Worm (Caenorhabditis elegans) whole organism, late embryonic: ENCODE measurements around the gene T26C12.2.

Experiments
- C08G9.2 ChIP-seq: sonication (generic microtip); optimal IDR thresholded peaks from 2 replicates; lab custom pipeline; 2016; ENCODE audit warnings: mild to moderate bottlenecking, missing genetic modification characterization, moderate library complexity, missing compliant biosample characterization
- C38D4.7 ChIP-seq: fragments of 200-800 bp; sonication (Bioruptor generic); optimal IDR thresholded peaks from 2 replicates; lab custom pipeline; 2018; ENCODE audit warnings: mild to moderate bottlenecking, missing genetic modification characterization, moderate library complexity, missing compliant biosample characterization
- K02D7.2 ChIP-seq: sonication (generic microtip); optimal IDR thresholded peaks from 2 replicates; lab custom pipeline; 2017; ENCODE audit warnings: mild to moderate bottlenecking, missing genetic modification characterization, missing compliant biosample characterization
- T23F11.4 ChIP-seq: fragments of 200-800 bp; sonication (Bioruptor generic); optimal IDR thresholded peaks from 2 replicates; lab custom pipeline; 2018; ENCODE audit warnings: mild to moderate bottlenecking, missing genetic modification characterization, missing compliant biosample characterization
- Y22D7AL.16 ChIP-seq: sonication (generic microtip); optimal IDR thresholded peaks from 2 replicates; lab custom pipeline; 2016; ENCODE audit warnings: missing genetic modification characterization, missing compliant biosample characterization
- ahr-1 ChIP-seq: sonication (generic microtip); optimal IDR thresholded peaks from 2 replicates; lab custom pipeline; 2016; ENCODE audit warnings: missing genetic modification characterization, missing compliant biosample characterization
- ama-1 ChIP-seq: fragments of 150-350 bp; optimal IDR thresholded peaks from 2 replicates; lab custom pipeline; 2014
- ceh-18 ChIP-seq: sonication (generic microtip); optimal IDR thresholded peaks from 2 replicates; lab custom pipeline; 2016; ENCODE audit warnings: missing genetic modification characterization, missing compliant biosample characterization
- ceh-19 ChIP-seq: fragments of 200-800 bp; sonication (Bioruptor generic); optimal IDR thresholded peaks from 2 replicates; lab custom pipeline; 2018; ENCODE audit warnings: mild to moderate bottlenecking, missing genetic modification characterization, missing compliant biosample characterization
- ceh-2 ChIP-seq: sonication (generic microtip); optimal IDR thresholded peaks from 2 replicates; lab custom pipeline; 2016; ENCODE audit warnings: missing genotype, missing genetic modification characterization, missing compliant biosample characterization
- ceh-22 ChIP-seq: sonication (generic microtip); optimal IDR thresholded peaks from 2 replicates; lab custom pipeline; 2017; ENCODE audit warnings: missing biosample characterization, missing genetic modification characterization
- ceh-24 ChIP-seq: sonication (generic microtip); optimal IDR thresholded peaks from 2 replicates; lab custom pipeline; 2016; ENCODE audit warnings: mild to moderate bottlenecking, missing genetic modification characterization, missing compliant biosample characterization
- ceh-31 ChIP-seq: sonication (generic microtip); optimal IDR thresholded peaks from 2 replicates; lab custom pipeline; 2016; ENCODE audit warnings: missing genetic modification characterization, missing compliant biosample characterization
- ceh-34 ChIP-seq: sonication (generic microtip); optimal IDR thresholded peaks from 2 replicates; lab custom pipeline; 2016; ENCODE audit warnings: mild to moderate bottlenecking, missing genetic modification characterization, missing compliant biosample characterization
- ceh-45 ChIP-seq: fragments of 200-800 bp; sonication (Bioruptor generic); IDR thresholded peaks from 2 replicates; pipeline ENCODE4 v1.3.6; 2022; ENCODE audit warnings: missing genetic modification reagents, missing genetic modification characterization, missing compliant biosample characterization
- ceh-48 ChIP-seq: sonication (generic microtip); optimal IDR thresholded peaks from 2 replicates; lab custom pipeline; 2016; ENCODE audit warnings: missing genetic modification characterization, inconsistent platforms, missing compliant biosample characterization
- ceh-9 ChIP-seq: sonication (generic microtip); optimal IDR thresholded peaks from 2 replicates; lab custom pipeline; 2016; ENCODE audit warnings: mild to moderate bottlenecking, missing genetic modification characterization, inconsistent platforms, missing compliant biosample characterization
- che-1 ChIP-seq: sonication (generic microtip); optimal IDR thresholded peaks from 2 replicates; lab custom pipeline; 2016; ENCODE audit warnings: mild to moderate bottlenecking, missing genetic modification characterization, missing compliant biosample characterization
- dve-1 ChIP-seq: sonication (generic microtip); optimal IDR thresholded peaks from 2 replicates; lab custom pipeline; 2017; ENCODE audit warnings: antibody characterized with exemption, mild to moderate bottlenecking, missing genetic modification characterization, missing compliant biosample characterization
- elt-2 ChIP-seq: sonication (generic microtip); optimal IDR thresholded peaks from 2 replicates; lab custom pipeline; 2016; ENCODE audit warnings: missing genetic modification reagents, missing genetic modification characterization, missing compliant biosample characterization
- elt-4 ChIP-seq: sonication (generic microtip); optimal IDR thresholded peaks from 2 replicates; lab custom pipeline; 2016; ENCODE audit warnings: missing genetic modification characterization, missing compliant biosample characterization
- ets-4 ChIP-seq: sonication (generic microtip); optimal IDR thresholded peaks from 2 replicates; lab custom pipeline; 2016; ENCODE audit warnings: missing genetic modification characterization, missing compliant biosample characterization
- eyg-1 ChIP-seq: sonication (generic microtip); optimal IDR thresholded peaks from 2 replicates; lab custom pipeline; 2016; ENCODE audit warnings: missing genotype, missing genetic modification characterization, missing compliant biosample characterization
- fax-1 ChIP-seq: sonication (generic microtip); optimal IDR thresholded peaks from 2 replicates; lab custom pipeline; 2016; ENCODE audit warnings: missing genotype, missing genetic modification characterization, missing compliant biosample characterization
- fkh-10 ChIP-seq: fragments of 150-350 bp; optimal IDR thresholded peaks from 2 replicates; lab custom pipeline; 2014; ENCODE audit warnings: missing biosample characterization, missing genetic modification reagents, missing genetic modification characterization
- fkh-6 ChIP-seq: sonication (generic microtip); optimal IDR thresholded peaks from 2 replicates; lab custom pipeline; 2016; ENCODE audit warnings: missing genetic modification characterization, missing compliant biosample characterization
- gmeb-2 ChIP-seq: sonication (generic microtip); optimal IDR thresholded peaks from 2 replicates; lab custom pipeline; 2016; ENCODE audit warnings: missing genetic modification characterization, inconsistent platforms, missing compliant biosample characterization
- hlh-15 ChIP-seq: sonication (generic microtip); optimal IDR thresholded peaks from 2 replicates; lab custom pipeline; 2016; ENCODE audit warnings: missing genetic modification characterization, missing compliant biosample characterization
- lin-11 ChIP-seq: fragments of 200-800 bp; sonication (Bioruptor generic); optimal IDR thresholded peaks from 2 replicates; lab custom pipeline; 2018; ENCODE audit warnings: mild to moderate bottlenecking, missing genetic modification characterization, missing compliant biosample characterization
- madf-2 ChIP-seq: sonication (generic microtip); optimal IDR thresholded peaks from 2 replicates; lab custom pipeline; 2017; ENCODE audit warnings: missing genetic modification characterization, missing compliant biosample characterization
- mec-3 ChIP-seq: sonication (generic microtip); optimal IDR thresholded peaks from 2 replicates; lab custom pipeline; 2016; ENCODE audit warnings: borderline replicate concordance, missing genetic modification characterization, missing compliant biosample characterization
- nhr-232 ChIP-seq: sonication (generic microtip); optimal IDR thresholded peaks from 2 replicates; lab custom pipeline; 2016; ENCODE audit warnings: missing genetic modification characterization, missing compliant biosample characterization
- npax-4 ChIP-seq: sonication (generic microtip); optimal IDR thresholded peaks from 2 replicates; lab custom pipeline; 2016; ENCODE audit warnings: missing genetic modification characterization, missing compliant biosample characterization
- odd-2 ChIP-seq: sonication (generic microtip); optimal IDR thresholded peaks from 2 replicates; lab custom pipeline; 2017; ENCODE audit warnings: antibody characterized with exemption, mild to moderate bottlenecking, missing genetic modification characterization, missing compliant biosample characterization
- pag-3 ChIP-seq: sonication (generic microtip); optimal IDR thresholded peaks from 2 replicates; lab custom pipeline; 2016; ENCODE audit warnings: missing compliant biosample characterization, missing genetic modification characterization, borderline replicate concordance
- pat-9 ChIP-seq: fragments of 200-800 bp; sonication (Bioruptor generic); optimal IDR thresholded peaks from 2 replicates; lab custom pipeline; 2018; ENCODE audit warnings: mild to moderate bottlenecking, missing genetic modification characterization, moderate library complexity, missing compliant biosample characterization
- pax-1 ChIP-seq: fragments of 150-350 bp; optimal IDR thresholded peaks from 2 replicates; lab custom pipeline; 2014; ENCODE audit warnings: missing biosample characterization, missing genetic modification characterization
- pha-2 ChIP-seq: sonication (generic microtip); optimal IDR thresholded peaks from 2 replicates; lab custom pipeline; 2017; ENCODE audit warnings: mild to moderate bottlenecking, missing genetic modification characterization, missing compliant biosample characterization
- pros-1 ChIP-seq: fragments of 150-350 bp; optimal IDR thresholded peaks from 2 replicates; lab custom pipeline; 2014; ENCODE audit warnings: missing biosample characterization, missing genetic modification reagents, missing genetic modification characterization
- ref-2 ChIP-seq: sonication (generic microtip); optimal IDR thresholded peaks from 2 replicates; lab custom pipeline; 2016; ENCODE audit warnings: missing genetic modification characterization, missing compliant biosample characterization
- rnt-1 ChIP-seq: sonication (generic microtip); optimal IDR thresholded peaks from 2 replicates; lab custom pipeline; 2016; ENCODE audit warnings: missing genetic modification characterization, missing compliant biosample characterization
- sdc-2 ChIP-seq: sonication (generic microtip); optimal IDR thresholded peaks from 2 replicates; lab custom pipeline; 2016; ENCODE audit warnings: missing genotype, missing genetic modification characterization, missing compliant biosample characterization
- syd-9 ChIP-seq: sonication (generic microtip); optimal IDR thresholded peaks from 2 replicates; lab custom pipeline; 2016; ENCODE audit warnings: mild to moderate bottlenecking, missing genetic modification characterization, moderate library complexity, missing compliant biosample characterization
- tbx-2 ChIP-seq: sonication (generic microtip); optimal IDR thresholded peaks from 2 replicates; lab custom pipeline; 2016; ENCODE audit warnings: missing genetic modification characterization, missing compliant biosample characterization
- tbx-7 ChIP-seq: sonication (generic microtip); optimal IDR thresholded peaks from 2 replicates; lab custom pipeline; 2016; ENCODE audit warnings: missing genotype, missing genetic modification characterization, missing compliant biosample characterization
- ttx-3 ChIP-seq: sonication (generic microtip); optimal IDR thresholded peaks from 2 replicates; lab custom pipeline; 2016; ENCODE audit warnings: missing genetic modification reagents, missing genetic modification characterization, missing compliant biosample characterization
- unc-3 ChIP-seq, 2 experiments: fragments of 200-800 bp in 1 of 2; sonication (Bioruptor generic) in 1 of 2; sonication (generic microtip) in 1 of 2; conservative IDR thresholded peaks in 1 of 2; optimal IDR thresholded peaks in 1 of 2; 2 replicates each; pipeline versions ENCODE4 v1.3.6 to Lab custom; 2016 to 2022; ENCODE audit warnings: missing compliant biosample characterization in 2 of 2, missing genetic modification characterization in 2 of 2, missing genetic modification reagents in 1 of 2
- unc-42 ChIP-seq: sonication (generic microtip); optimal IDR thresholded peaks from 2 replicates; lab custom pipeline; 2016; ENCODE audit warnings: missing genotype, missing genetic modification characterization, missing compliant biosample characterization
- unc-55 ChIP-seq: sonication (generic microtip); optimal IDR thresholded peaks from 2 replicates; lab custom pipeline; 2017; ENCODE audit warnings: missing biosample characterization, missing genetic modification reagents, missing genetic modification characterization

The T26C12.2 gene

ce11 chrIV:3233429-3233885 lies 32.1 kb downstream of the T26C12.2 start:
- peak; percentile 43 for TF ChIP-seq Y22D7AL.16 (tag; lab: Kevin White, UChicago)
- peak; percentile 4 for TF ChIP-seq ets-4 (tag; lab: Kevin White, UChicago)
- peak; percentile 21 for TF ChIP-seq ref-2 (tag; lab: Kevin White, UChicago)
- peak; percentile 30 for TF ChIP-seq elt-2 (tag; lab: Kevin White, UChicago)
- no peak for TF ChIP-seq K02D7.2
- TF ChIP-seq ceh-18 (tag; lab: Kevin White, UChicago), result peak; percentile 39
- TF ChIP-seq unc-42 (tag; lab: Kevin White, UChicago), result no peak
- peak; percentile 20 for TF ChIP-seq pros-1 (tag; lab: Kevin White, UChicago)
- TF ChIP-seq unc-55 (GFP tag; lab: Kevin White, UChicago), result peak; percentile 84
- TF ChIP-seq fkh-10, result no peak

ce11 chrIV:3232694-3233372 lies 32.7 kb downstream of the T26C12.2 start:
- TF ChIP-seq syd-9 (tag; lab: Kevin White, UChicago) (peak; percentile 35), unc-3 (GFP tag; conservative IDR thresholded peaks at IDR 0.05; lab: Robert Waterston, UW) (no peak), unc-3 (tag; optimal IDR thresholded peaks at IDR 0.05; lab: Kevin White, UChicago) (no peak), madf-2 (tag; lab: Kevin White, UChicago) (peak; percentile 45), ttx-3 (tag; lab: Kevin White, UChicago) (no peak), ceh-2 (tag; lab: Kevin White, UChicago) (peak; percentile 64), ets-4 (tag; lab: Kevin White, UChicago) (peak; percentile 8), gmeb-2 (tag; lab: Kevin White, UChicago) (no peak), eyg-1 (tag; lab: Kevin White, UChicago) (no peak), ceh-31 (tag; lab: Kevin White, UChicago) (peak; percentile 53), pha-2 (tag; lab: Kevin White, UChicago) (peak; percentile 24), sdc-2 (peak; percentile 57), che-1 (peak; percentile 17), lin-11 (tag; lab: Kevin White, UChicago) (peak; percentile 29), ama-1 (lab: Kevin White, UChicago) (peak; percentile 98), ahr-1 (tag; lab: Kevin White, UChicago) (no peak), odd-2 (tag; lab: Kevin White, UChicago) (peak; percentile 26), C08G9.2 (tag; lab: Kevin White, UChicago) (peak; percentile 49), unc-42 (tag; lab: Kevin White, UChicago) (no peak), elt-4 (tag; lab: Kevin White, UChicago) (no peak), dve-1 (tag; lab: Kevin White, UChicago) (no peak), pros-1 (tag; lab: Kevin White, UChicago) (no peak), rnt-1 (tag; lab: Kevin White, UChicago) (peak; percentile 86), nhr-232 (peak; percentile 32), mec-3 (no peak), ceh-24 (tag; lab: Kevin White, UChicago) (peak; percentile 29), tbx-7 (tag; lab: Kevin White, UChicago) (peak; percentile 51), pat-9 (tag; lab: Kevin White, UChicago) (no peak), ceh-34 (tag; lab: Kevin White, UChicago) (peak; percentile 73), ceh-19 (GFP tag; lab: Kevin White, UChicago) (no peak), ceh-48 (tag; lab: Kevin White, UChicago) (no peak), fax-1 (tag; lab: Kevin White, UChicago) (no peak), tbx-2 (tag; lab: Kevin White, UChicago) (peak; percentile 68), hlh-15 (tag; lab: Kevin White, UChicago) (no peak), ceh-9 (no peak), C38D4.7 (GFP tag; lab: Kevin White, UChicago) (peak; percentile 36), ceh-45 (GFP tag; lab: Robert Waterston, UW) (no peak; the same call in 1 of the 2 replicates), ceh-22 (tag; lab: Kevin White, UChicago) (no peak), npax-4 (no peak), T23F11.4 (GFP tag; lab: Kevin White, UChicago) (peak; percentile 47), ceh-18 (tag; lab: Kevin White, UChicago) (no peak), pag-3 (tag; lab: Kevin White, UChicago) (no peak), pax-1 (tag; lab: Kevin White, UChicago) (no peak), Y22D7AL.16 (tag; lab: Kevin White, UChicago) (no peak), fkh-6 (tag; lab: Kevin White, UChicago) (peak; percentile 54)
